Fruit fly (Drosophila melanogaster) whole organism, embryonic: ENCODE results near the gene Gclm.

Source experiments
- Atf6 ChIP-seq: fragments of 200-800 bp; sonication (Bioruptor generic); IDR thresholded peaks from 2 replicates; pipeline ENCODE4 v1.3.6; 2022; ENCODE audit warnings: missing biosample characterization, missing genetic modification characterization
- CG10979 ChIP-seq: fragments of 200-800 bp; sonication (Bioruptor generic); optimal IDR thresholded peaks from 2 replicates; lab custom pipeline; 2018; ENCODE audit warnings: missing biosample characterization, mild to moderate bottlenecking, missing genetic modification characterization, moderate library complexity
- CG11247 ChIP-seq: fragments of 200-800 bp; sonication (Bioruptor generic); IDR thresholded peaks from 2 replicates; pipeline ENCODE4 v1.3.6; 2022; ENCODE audit warnings: missing biosample characterization, missing genetic modification characterization
- CG11456 ChIP-seq: fragments of 200-800 bp; sonication (Bioruptor generic); IDR thresholded peaks from 3 replicates; pipeline ENCODE4 v1.3.6; 2022; ENCODE audit warnings: missing biosample characterization, missing genetic modification characterization
- CG1529 ChIP-seq: fragments of 200-800 bp; sonication (Bioruptor generic); optimal IDR thresholded peaks from 3 replicates; lab custom pipeline; 2018; ENCODE audit warnings: missing biosample characterization, missing genetic modification characterization
- CG1602 ChIP-seq: fragments of 200-800 bp; sonication (Bioruptor generic); optimal IDR thresholded peaks from 3 replicates; lab custom pipeline; 2016; ENCODE audit warnings: missing biosample characterization, missing genetic modification characterization
- CG17186 ChIP-seq: fragments of 200-800 bp; sonication (Bioruptor generic); optimal IDR thresholded peaks from 3 replicates; lab custom pipeline; 2017; ENCODE audit warnings: missing biosample characterization, missing genetic modification reagents, missing genetic modification characterization
- CG17912 ChIP-seq: fragments of 200-800 bp; sonication (Bioruptor generic); optimal IDR thresholded peaks from 2 replicates; lab custom pipeline; 2018; ENCODE audit warnings: missing biosample characterization, mild to moderate bottlenecking, missing genetic modification characterization
- CG1832 ChIP-seq: fragments of 200-800 bp; sonication (Bioruptor generic); optimal IDR thresholded peaks from 2 replicates; lab custom pipeline; 2017; ENCODE audit warnings: missing biosample characterization, mild to moderate bottlenecking, missing genetic modification characterization, inconsistent platforms
- CG2116 ChIP-seq: fragments of 200-800 bp; sonication (Bioruptor generic); optimal IDR thresholded peaks from 3 replicates; lab custom pipeline; 2018; ENCODE audit warnings: missing biosample characterization, mild to moderate bottlenecking, missing genetic modification characterization
- CG2889 ChIP-seq: fragments of 200-800 bp; sonication (Bioruptor generic); IDR thresholded peaks from 3 replicates; pipeline ENCODE4 v1.3.6; 2022; ENCODE audit warnings: missing biosample characterization, missing genetic modification characterization
- CG3281 ChIP-seq: fragments of 200-800 bp; sonication (Bioruptor generic); optimal IDR thresholded peaks from 3 replicates; lab custom pipeline; 2017; ENCODE audit warnings: missing biosample characterization, mild to moderate bottlenecking, missing genetic modification characterization
- CG7271 ChIP-seq: fragments of 200-800 bp; sonication (Bioruptor generic); optimal IDR thresholded peaks from 2 replicates; lab custom pipeline; 2018; ENCODE audit warnings: missing biosample characterization, mild to moderate bottlenecking, missing genetic modification characterization, moderate library complexity
- CG7357 ChIP-seq: fragments of 200-800 bp; sonication (Bioruptor generic); IDR thresholded peaks from 3 replicates; pipeline ENCODE4 v1.3.6; 2022; ENCODE audit warnings: missing biosample characterization, missing genetic modification characterization
- CG7745 ChIP-seq: fragments of 200-800 bp; sonication (Bioruptor generic); optimal IDR thresholded peaks from 2 replicates; lab custom pipeline; 2018; ENCODE audit warnings: missing biosample characterization, mild to moderate bottlenecking, missing genetic modification characterization, moderate library complexity
- CG7987 ChIP-seq: fragments of 200-800 bp; sonication (Bioruptor generic); optimal IDR thresholded peaks from 2 replicates; lab custom pipeline; 2018; ENCODE audit warnings: missing biosample characterization, mild to moderate bottlenecking, missing genetic modification characterization, moderate library complexity
- CG8290 ChIP-seq, 3 experiments: fragments of 200-800 bp; sonication (Bioruptor generic); optimal IDR thresholded peaks; 2 replicates each; lab custom pipeline; 2016 to 2019; ENCODE audit warnings: missing biosample characterization in 3 of 3, missing genetic modification characterization in 3 of 3, mild to moderate bottlenecking in 2 of 3, moderate library complexity in 1 of 3
- CG8359 ChIP-seq: fragments of 200-800 bp; sonication (Bioruptor generic); optimal IDR thresholded peaks from 2 replicates; lab custom pipeline; 2017; ENCODE audit warnings: missing biosample characterization, mild to moderate bottlenecking, missing genetic modification characterization, borderline replicate concordance
- CG8765 ChIP-seq: fragments of 200-800 bp; sonication (Bioruptor generic); IDR thresholded peaks from 2 replicates; pipeline ENCODE4 v1.3.6; 2022; ENCODE audit warnings: missing biosample characterization, missing genetic modification characterization
- CTCF ChIP-seq: fragments of 200-800 bp; sonication (Bioruptor generic); optimal IDR thresholded peaks from 2 replicates; lab custom pipeline; 2017; ENCODE audit warnings: missing biosample characterization, mild to moderate bottlenecking, missing genetic modification characterization, moderate library complexity
- D19A ChIP-seq: fragments of 200-800 bp; optimal IDR thresholded peaks from 3 replicates; lab custom pipeline; 2019; ENCODE audit warnings: missing biosample characterization, mild to moderate bottlenecking, missing genetic modification characterization, moderate library complexity
- Deaf1 ChIP-seq: fragments of 200-800 bp; optimal IDR thresholded peaks from 3 replicates; lab custom pipeline; 2019; ENCODE audit warnings: missing biosample characterization, mild to moderate bottlenecking, missing genetic modification characterization, moderate library complexity
- E2f2 ChIP-seq: fragments of 200-800 bp; sonication (Bioruptor generic); IDR thresholded peaks from 2 replicates; pipeline ENCODE4 v1.3.6; 2022; ENCODE audit warnings: missing biosample characterization, missing genetic modification characterization
- HLH54F ChIP-seq: fragments of 200-800 bp; sonication (Bioruptor generic); optimal IDR thresholded peaks from 3 replicates; lab custom pipeline; 2016; ENCODE audit warnings: missing biosample characterization, missing genetic modification characterization
- HmgD ChIP-seq: fragments of 200-800 bp; sonication (Bioruptor generic); optimal IDR thresholded peaks from 3 replicates; lab custom pipeline; 2016; ENCODE audit warnings: missing biosample characterization, missing genetic modification characterization
- Hmx ChIP-seq: fragments of 200-800 bp; sonication (Bioruptor generic); optimal IDR thresholded peaks from 2 replicates; lab custom pipeline; 2016; ENCODE audit warnings: missing biosample characterization, missing genetic modification characterization
- Hr39 ChIP-seq: fragments of >200 bp; optimal IDR thresholded peaks from 2 replicates; lab custom pipeline; 2017
- Lim3 ChIP-seq: fragments of 200-800 bp; sonication (Bioruptor generic); IDR thresholded peaks from 2 replicates; pipeline ENCODE4 v1.3.6; 2022; ENCODE audit warnings: missing biosample characterization, missing genetic modification characterization
- Mad ChIP-seq: fragments of 200-800 bp; sonication (Bioruptor generic); optimal IDR thresholded peaks from 2 replicates; lab custom pipeline; 2016; ENCODE audit warnings: missing biosample characterization, missing genetic modification characterization
- Med ChIP-seq: fragments of 200-800 bp; sonication (Bioruptor generic); peaks from one replicate; lab custom pipeline; 2016; ENCODE audit warnings: missing biosample characterization, missing genetic modification characterization, mild to moderate bottlenecking, inconsistent platforms, moderate library complexity
- Mrtf ChIP-seq: fragments of 200-800 bp; sonication (Bioruptor generic); IDR thresholded peaks from 3 replicates; pipeline ENCODE4 v1.3.6; 2022; ENCODE audit warnings: missing biosample characterization, missing genetic modification characterization
- Nf-YA ChIP-seq: fragments of 200-800 bp; sonication (Bioruptor generic); IDR thresholded peaks from 2 replicates; pipeline ENCODE4 v1.3.6; 2022; ENCODE audit warnings: missing biosample characterization, missing genetic modification characterization
- Pdp1 ChIP-seq, 2 experiments: fragments of 200-800 bp; sonication (Bioruptor generic); optimal IDR thresholded peaks; 3 replicates each; lab custom pipeline; 2016; ENCODE audit warnings: missing biosample characterization in 2 of 2, missing genetic modification characterization in 2 of 2, mild to moderate bottlenecking in 1 of 2, moderate library complexity in 1 of 2
- Scr ChIP-seq: fragments of 200-800 bp; sonication (Bioruptor generic); IDR thresholded peaks from 2 replicates; pipeline ENCODE4 v1.3.6; 2022; ENCODE audit warnings: missing biosample characterization, missing genetic modification characterization; ENCODE audit not compliant: partially characterized antibody
- Six4 ChIP-seq: fragments of 200-800 bp; sonication (Bioruptor generic); optimal IDR thresholded peaks from 2 replicates; lab custom pipeline; 2016; ENCODE audit warnings: missing biosample characterization, missing genetic modification characterization
- Sox100B ChIP-seq: fragments of 200-800 bp; sonication (Bioruptor generic); optimal IDR thresholded peaks from 3 replicates; lab custom pipeline; 2018; ENCODE audit warnings: missing biosample characterization, mild to moderate bottlenecking, missing genetic modification characterization
- Vsx1 ChIP-seq: fragments of 200-800 bp; sonication (Bioruptor generic); optimal IDR thresholded peaks from 2 replicates; lab custom pipeline; 2017; ENCODE audit warnings: missing biosample characterization, mild to moderate bottlenecking, missing genetic modification characterization, missing genetic modification reagents
- danr ChIP-seq: fragments of 200-800 bp; sonication (Bioruptor generic); IDR thresholded peaks from 2 replicates; pipeline ENCODE4 v1.3.6; 2022; ENCODE audit warnings: missing biosample characterization, missing genetic modification characterization
- ems ChIP-seq: fragments of 200-800 bp; sonication (Bioruptor generic); optimal IDR thresholded peaks from 3 replicates; lab custom pipeline; 2016; ENCODE audit warnings: missing biosample characterization, missing genetic modification characterization
- eve ChIP-seq, 2 experiments: fragments of >200 bp; optimal IDR thresholded peaks; 2 replicates each; lab custom pipeline; 2017; ENCODE audit warnings: missing biosample characterization in 2 of 2, missing genetic modification characterization in 2 of 2
- gcm2 ChIP-seq: fragments of 200-800 bp; sonication (Bioruptor generic); optimal IDR thresholded peaks from 2 replicates; lab custom pipeline; 2016; ENCODE audit warnings: missing biosample characterization, missing genetic modification characterization
- gsb-n ChIP-seq: fragments of 200-800 bp; sonication (Bioruptor generic); optimal IDR thresholded peaks from 3 replicates; lab custom pipeline; 2018; ENCODE audit warnings: missing biosample characterization, mild to moderate bottlenecking, missing genetic modification characterization
- ham ChIP-seq: fragments of 200-800 bp; sonication (Bioruptor generic); IDR thresholded peaks from 2 replicates; pipeline ENCODE4 v1.3.6; 2022; ENCODE audit warnings: missing biosample characterization, missing genetic modification characterization
- hbn ChIP-seq: fragments of 200-800 bp; sonication (Bioruptor generic); IDR thresholded peaks from 2 replicates; pipeline ENCODE4 v1.3.6; 2022; ENCODE audit warnings: missing biosample characterization, missing genetic modification characterization; ENCODE audit not compliant: partially characterized antibody
- ken ChIP-seq: fragments of 200-800 bp; sonication (Bioruptor generic); IDR thresholded peaks from 3 replicates; pipeline ENCODE4 v1.3.6; 2022; ENCODE audit warnings: missing biosample characterization, missing genetic modification characterization
- lilli ChIP-seq: fragments of 200-800 bp; sonication (Bioruptor generic); optimal IDR thresholded peaks from 3 replicates; lab custom pipeline; 2016; ENCODE audit warnings: missing biosample characterization, missing genetic modification characterization
- mam ChIP-seq: fragments of 200-800 bp; sonication (Bioruptor generic); optimal IDR thresholded peaks from 3 replicates; lab custom pipeline; 2016; ENCODE audit warnings: missing biosample characterization, missing genetic modification characterization
- sens-2 ChIP-seq: fragments of 200-800 bp; sonication (Bioruptor generic); IDR thresholded peaks from 2 replicates; pipeline ENCODE4 v1.3.6; 2022; ENCODE audit warnings: missing biosample characterization, missing genetic modification characterization
- tna ChIP-seq: fragments of 200-800 bp; sonication (Bioruptor generic); IDR thresholded peaks from 2 replicates; pipeline ENCODE4 v1.3.6; 2022; ENCODE audit warnings: missing biosample characterization, missing genetic modification characterization; ENCODE audit not compliant: partially characterized antibody
- unpg ChIP-seq: fragments of 200-800 bp; sonication (Bioruptor generic); optimal IDR thresholded peaks from 3 replicates; lab custom pipeline; 2018; ENCODE audit warnings: missing biosample characterization, mild to moderate bottlenecking, missing genetic modification characterization, moderate library complexity

Gclm gene

dm6 chr3R:22724149-22724973, 38.1 kb upstream of the Gclm start, which contains the start of gene Irp-1A (continued):
- TF ChIP-seq lilli (GFP tag; lab: Kevin White, UChicago): peak; percentile 73
- TF ChIP-seq ken (GFP tag; lab: Robert Waterston, UW): peak; percentile 56; the same call in 1 of the 3 replicates
- no peak for TF ChIP-seq CG2889 (GFP tag; lab: Robert Waterston, UW)
- peak; percentile 83 for TF ChIP-seq hbn (GFP tag; lab: Robert Waterston, UW)
- peak; percentile 81 for TF ChIP-seq Sox100B (GFP tag; lab: Kevin White, UChicago)
- TF ChIP-seq CG1832 (GFP tag; lab: Kevin White, UChicago): no peak
- TF ChIP-seq Scr (GFP tag; lab: Robert Waterston, UW): peak; percentile 90
- no peak for TF ChIP-seq CG17912 (GFP tag; lab: Kevin White, UChicago)
- peak; percentile 22 for TF ChIP-seq HLH54F (GFP tag; lab: Kevin White, UChicago)
- TF ChIP-seq Mad (GFP tag; lab: Kevin White, UChicago): no peak
- no peak for TF ChIP-seq ems (GFP tag; lab: Kevin White, UChicago)
- TF ChIP-seq Hmx (GFP tag; lab: Kevin White, UChicago): peak; percentile 7
- no peak for TF ChIP-seq ham
- TF ChIP-seq Deaf1 (tag; lab: Kevin White, UChicago): peak; percentile 57
- TF ChIP-seq Pdp1 (GFP tag; optimal IDR thresholded peaks at IDR 0.05; lab: Kevin White, UChicago): peak in 1 of 2 experiments; percentile 54
- TF ChIP-seq CG8359 (GFP tag; lab: Kevin White, UChicago): no peak
- peak; percentile 9 for TF ChIP-seq CG1529 (GFP tag; lab: Kevin White, UChicago)
- peak; percentile 83 for TF ChIP-seq Atf6 (GFP tag; lab: Robert Waterston, UW)
- TF ChIP-seq Nf-YA: peak; percentile 15; the same call in 1 of the 2 replicates
- TF ChIP-seq sens-2 (GFP tag; lab: Robert Waterston, UW): no peak
- TF ChIP-seq CG1602: peak; percentile 45
- TF ChIP-seq gcm2 (GFP tag; lab: Kevin White, UChicago): peak; percentile 3
- no peak for TF ChIP-seq Lim3 (GFP tag; lab: Robert Waterston, UW)
- peak; percentile 60 for TF ChIP-seq E2f2 (GFP tag; lab: Robert Waterston, UW)
- peak; percentile 80 for TF ChIP-seq CG7271 (tag; lab: Kevin White, UChicago)
- TF ChIP-seq Vsx1 (GFP tag; lab: Kevin White, UChicago): peak; percentile 57
- TF ChIP-seq CTCF (GFP tag; lab: Kevin White, UChicago): no peak
- TF ChIP-seq tna: peak; percentile 62
- peak; percentile 73; the same call in 2 of the 3 replicates for TF ChIP-seq CG11456 (GFP tag; lab: Robert Waterston, UW)
- TF ChIP-seq CG2116: peak; percentile 73
- TF ChIP-seq Six4: peak; percentile 71
- TF ChIP-seq D19A (tag; lab: Kevin White, UChicago): peak; percentile 78
- peak; percentile 35; the same call in 1 of the 3 replicates for TF ChIP-seq Mrtf
- TF ChIP-seq CG8290 (GFP tag; optimal IDR thresholded peaks at IDR 0.05; lab: Kevin White, UChicago): peak; percentile 61
- TF ChIP-seq CG8290 (tag; optimal IDR thresholded peaks at IDR 0.05; lab: Kevin White, UChicago): peak in 1 of 2 experiments; percentile 83
- TF ChIP-seq mam: peak; percentile 58
- TF ChIP-seq Med (GFP tag; lab: Kevin White, UChicago): peak; percentile 82
- no peak for TF ChIP-seq danr (GFP tag; lab: Robert Waterston, UW)
- TF ChIP-seq CG3281 (GFP tag; lab: Kevin White, UChicago): peak; percentile 76
- TF ChIP-seq gsb-n (tag; lab: Kevin White, UChicago): peak; percentile 79
- no peak for TF ChIP-seq CG7745
- no peak for TF ChIP-seq CG7987
- TF ChIP-seq CG11247: peak; percentile 73
- no peak for TF ChIP-seq Hr39
- TF ChIP-seq eve (GFP tag; optimal IDR thresholded peaks at IDR 0.05; lab: Kevin White, UChicago): no peak
- peak; percentile 85 for TF ChIP-seq unpg (GFP tag; lab: Kevin White, UChicago)
- no peak for TF ChIP-seq CG17186 (GFP tag; lab: Kevin White, UChicago)
- TF ChIP-seq CG7357: no peak
- no peak for TF ChIP-seq CG8765 (GFP tag; lab: Robert Waterston, UW)
- TF ChIP-seq CG10979 (tag; lab: Kevin White, UChicago): peak; percentile 80
- no peak for TF ChIP-seq HmgD (GFP tag; lab: Kevin White, UChicago)
